Worm (Caenorhabditis elegans) whole organism, young adult: Measurements from ENCODE around the gene cpna-4.

Experiments used
- B0261.1 ChIP-seq: sonication (generic microtip); optimal IDR thresholded peaks from 2 replicates; lab custom pipeline; 2016; ENCODE audit warnings: mild to moderate bottlenecking, missing genetic modification characterization, moderate library complexity, missing compliant biosample characterization
- B0336.3 ChIP-seq: fragments of 200-800 bp; sonication (Bioruptor generic); IDR thresholded peaks from 2 replicates; pipeline ENCODE4 v1.3.6; 2022; ENCODE audit warnings: missing genetic modification characterization, missing compliant biosample characterization
- C17E4.6 ChIP-seq: fragments of 200-800 bp; sonication (Bioruptor generic); IDR thresholded peaks from 2 replicates; pipeline ENCODE4 v1.3.6; 2022; ENCODE audit warnings: missing genetic modification reagents, missing genetic modification characterization, missing compliant biosample characterization
- F52B5.7 ChIP-seq: sonication (generic microtip); optimal IDR thresholded peaks from 2 replicates; lab custom pipeline; 2016; ENCODE audit warnings: mild to moderate bottlenecking, missing genetic modification characterization, missing compliant biosample characterization
- Y56A3A.18 ChIP-seq: fragments of 200-800 bp; sonication (Bioruptor generic); IDR thresholded peaks from 2 replicates; pipeline ENCODE4 v1.3.6; 2022; ENCODE audit warnings: missing genetic modification reagents, missing genetic modification characterization, missing compliant biosample characterization
- Y67H2A.10 ChIP-seq: fragments of 200-800 bp; sonication (Bioruptor generic); conservative IDR thresholded peaks from 2 replicates; pipeline ENCODE4 v1.3.6; 2022; ENCODE audit warnings: missing genetic modification reagents, missing genetic modification characterization, missing compliant biosample characterization
- ZK185.1 ChIP-seq: sonication (generic microtip); optimal IDR thresholded peaks from 2 replicates; lab custom pipeline; 2016; ENCODE audit warnings: mild to moderate bottlenecking, missing genetic modification characterization, missing compliant biosample characterization; ENCODE audit not compliant: poor library complexity, severe bottlenecking
- athp-1 ChIP-seq: sonication (generic microtip); optimal IDR thresholded peaks from 2 replicates; lab custom pipeline; 2017; ENCODE audit warnings: mild to moderate bottlenecking, missing genetic modification characterization, missing compliant biosample characterization
- attf-6 ChIP-seq: fragments of 200-800 bp; sonication (Bioruptor generic); IDR thresholded peaks from 2 replicates; pipeline ENCODE4 v1.3.6; 2022; ENCODE audit warnings: missing genetic modification reagents, missing genetic modification characterization, missing compliant biosample characterization
- cebp-1 ChIP-seq, 2 experiments: fragments of 200-800 bp in 1 of 2; sonication (Bioruptor generic) in 1 of 2; sonication (generic microtip) in 1 of 2; IDR thresholded peaks in 1 of 2; optimal IDR thresholded peaks in 1 of 2; 2 replicates each; pipeline versions ENCODE4 v1.3.6 to Lab custom; 2017 to 2022; ENCODE audit warnings: missing compliant biosample characterization in 2 of 2, missing genetic modification characterization in 2 of 2, mild to moderate bottlenecking in 1 of 2, missing genetic modification reagents in 1 of 2, moderate library complexity in 1 of 2
- ceh-91 ChIP-seq: fragments of 200-800 bp; sonication (Bioruptor generic); IDR thresholded peaks from 2 replicates; pipeline ENCODE4 v1.3.6; 2022; ENCODE audit warnings: missing genetic modification reagents, missing genetic modification characterization, missing compliant biosample characterization
- chd-7 ChIP-seq: sonication (generic microtip); optimal IDR thresholded peaks from 2 replicates; lab custom pipeline; 2016; ENCODE audit warnings: mild to moderate bottlenecking, missing genetic modification characterization, moderate library complexity, missing compliant biosample characterization
- dox-1 ChIP-seq: fragments of 200-800 bp; sonication (Bioruptor generic); IDR thresholded peaks from 2 replicates; pipeline ENCODE4 v1.3.6; 2022; ENCODE audit warnings: missing genetic modification reagents, missing genetic modification characterization, missing compliant biosample characterization
- egl-44 ChIP-seq: fragments of 200-800 bp; sonication (Bioruptor generic); IDR thresholded peaks from 2 replicates; pipeline ENCODE4 v1.3.6; 2022; ENCODE audit warnings: missing genetic modification reagents, missing genetic modification characterization, missing compliant biosample characterization
- ets-4 ChIP-seq: fragments of 200-800 bp; sonication (Bioruptor generic); optimal IDR thresholded peaks from 2 replicates; lab custom pipeline; 2018; ENCODE audit warnings: mild to moderate bottlenecking, missing genetic modification characterization, missing compliant biosample characterization
- hlh-26 ChIP-seq: fragments of 200-800 bp; sonication (Bioruptor generic); conservative IDR thresholded peaks from 2 replicates; pipeline ENCODE4 v1.3.6; 2022; ENCODE audit warnings: missing genetic modification reagents, missing genetic modification characterization, missing compliant biosample characterization
- hmg-1.2 ChIP-seq: fragments of 200-800 bp; sonication (Bioruptor generic); IDR thresholded peaks from 2 replicates; pipeline ENCODE4 v1.3.6; 2022; ENCODE audit warnings: missing genetic modification reagents, missing genetic modification characterization, missing compliant biosample characterization
- hsf-1 ChIP-seq: fragments of 200-800 bp; sonication (Bioruptor generic); IDR thresholded peaks from 2 replicates; pipeline ENCODE4 v1.3.6; 2022; ENCODE audit warnings: missing genetic modification reagents, missing genetic modification characterization, missing compliant biosample characterization
- let-607 ChIP-seq, 2 experiments: fragments of 200-800 bp in 1 of 2; sonication (Bioruptor generic) in 1 of 2; sonication (generic microtip) in 1 of 2; optimal IDR thresholded peaks; 2 replicates each; lab custom pipeline; 2016 to 2018; ENCODE audit warnings: mild to moderate bottlenecking in 2 of 2, missing compliant biosample characterization in 2 of 2, missing genetic modification characterization in 2 of 2, moderate library complexity in 2 of 2, missing genotype in 1 of 2
- lin-35 ChIP-seq, 3 experiments: fragments of 150-350 bp in 2 of 3; sonication (generic microtip) in 1 of 3; optimal IDR thresholded peaks; 2 replicates each; lab custom pipeline; 2014 to 2018; ENCODE audit warnings: missing biosample characterization in 3 of 3, missing genetic modification characterization in 3 of 3, missing genetic modification reagents in 3 of 3
- lin-40 ChIP-seq: sonication (generic microtip); optimal IDR thresholded peaks from 2 replicates; lab custom pipeline; 2016; ENCODE audit warnings: missing genetic modification characterization, mild to moderate bottlenecking, missing compliant biosample characterization, missing genotype, missing genetic modification reagents
- mes-4 ChIP-seq: sonication (generic microtip); optimal IDR thresholded peaks from 2 replicates; lab custom pipeline; 2016; ENCODE audit warnings: missing genotype, missing genetic modification characterization, missing compliant biosample characterization
- nhr-120 ChIP-seq: fragments of 200-800 bp; sonication (Bioruptor generic); IDR thresholded peaks from 2 replicates; pipeline ENCODE4 v1.3.6; 2022; ENCODE audit warnings: missing genetic modification characterization, missing compliant biosample characterization
- pbrm-1 ChIP-seq: fragments of 200-800 bp; sonication (Bioruptor generic); IDR thresholded peaks from 2 replicates; pipeline ENCODE4 v1.3.6; 2022; ENCODE audit warnings: missing genetic modification reagents, missing genetic modification characterization, missing compliant biosample characterization
- pha-4 ChIP-seq: fragments of 150-350 bp; sonication (generic microtip); optimal IDR thresholded peaks from 2 replicates; lab custom pipeline; 2014; ENCODE audit warnings: missing biosample characterization, missing genetic modification reagents, missing genetic modification characterization
- repo-1 ChIP-seq: sonication (generic microtip); optimal IDR thresholded peaks from 2 replicates; lab custom pipeline; 2017; ENCODE audit warnings: mild to moderate bottlenecking, missing genetic modification characterization, missing compliant biosample characterization
- rpc-1 ChIP-seq, 2 experiments: fragments of 150-350 bp in 1 of 2; sonication (generic microtip) in 1 of 2; optimal IDR thresholded peaks; 2 replicates each; lab custom pipeline; 2014 to 2018; ENCODE audit warnings: missing biosample characterization in 1 of 2, missing genetic modification characterization in 1 of 2, missing genetic modification reagents in 1 of 2, missing genotype in 1 of 2
- sea-2 ChIP-seq: fragments of 200-800 bp; sonication (Bioruptor generic); IDR thresholded peaks from 2 replicates; pipeline ENCODE4 v1.3.6; 2022; ENCODE audit warnings: missing genetic modification characterization, missing compliant biosample characterization
- snpc-1.3 ChIP-seq: sonication (generic microtip); optimal IDR thresholded peaks from 2 replicates; lab custom pipeline; 2017; ENCODE audit warnings: missing genetic modification characterization, mild to moderate bottlenecking, missing compliant biosample characterization, antibody characterized with exemption, moderate library complexity, missing genotype, missing genetic modification reagents; ENCODE audit not compliant: insufficient read depth
- snpc-4 ChIP-seq, 5 experiments: fragments of 150-350 bp in 1 of 5; sonication (generic microtip) in 4 of 5; optimal IDR thresholded peaks; 2 replicates each; lab custom pipeline; 2014 to 2018; ENCODE audit warnings: missing genetic modification characterization in 5 of 5, missing biosample characterization in 3 of 5, antibody characterized with exemption in 2 of 5, mild to moderate bottlenecking in 2 of 5, missing compliant biosample characterization in 2 of 5, missing genotype in 2 of 5, moderate library complexity in 2 of 5, missing genetic modification reagents in 1 of 5
- somi-1 ChIP-seq: fragments of 200-800 bp; sonication (Bioruptor generic); optimal IDR thresholded peaks from 2 replicates; lab custom pipeline; 2018; ENCODE audit warnings: mild to moderate bottlenecking, missing genetic modification characterization, missing compliant biosample characterization
- unc-62 ChIP-seq: fragments of 150-350 bp; optimal IDR thresholded peaks from 2 replicates; lab custom pipeline; 2014; ENCODE audit warnings: missing biosample characterization, missing genetic modification reagents, missing genetic modification characterization
- xnd-1 ChIP-seq: sonication (generic microtip); optimal IDR thresholded peaks from 2 replicates; lab custom pipeline; 2016; ENCODE audit warnings: missing genotype, missing genetic modification reagents, missing genetic modification characterization, missing compliant biosample characterization
- zfh-2 ChIP-seq: fragments of 200-800 bp; sonication (Bioruptor generic); conservative IDR thresholded peaks from 2 replicates; pipeline ENCODE4 v1.3.6; 2022; ENCODE audit warnings: missing genetic modification reagents, missing genetic modification characterization, missing compliant biosample characterization
- ztf-26 ChIP-seq: sonication (generic microtip); optimal IDR thresholded peaks from 2 replicates; lab custom pipeline; 2017; ENCODE audit warnings: missing genetic modification characterization, missing compliant biosample characterization

Gene cpna-4

ce11 chrIV:15394544-15395125 lies 33.3 kb downstream of the cpna-4 start:
- TF ChIP-seq pha-4 (tag; lab: Kevin White, UChicago) (no peak), unc-62 (GFP tag; lab: Kevin White, UChicago) (no peak), snpc-4 (GFP tag; optimal IDR thresholded peaks at IDR 0.05; lab: Kevin White, UChicago) (no peak), snpc-4 (tag; optimal IDR thresholded peaks at IDR 0.05; lab: Kevin White, UChicago) (peak in 3 of 4 experiments; percentile 27 to 74 (median 68))

ce11 chrIV:15395260-15395844 lies 34.0 kb downstream of the cpna-4 start:
- TF ChIP-seq egl-44 (GFP tag; lab: Robert Waterston, UW) (no peak), attf-6 (0 out of 2 replicates have a peak, but pooled peaks have one; percentile 6), lin-35 (GFP tag; optimal IDR thresholded peaks at IDR 0.05; lab: Kevin White, UChicago) (no peak), dox-1 (GFP tag; lab: Robert Waterston, UW) (no peak), ZK185.1 (tag; lab: Kevin White, UChicago) (no peak), zfh-2 (no peak), athp-1 (tag; lab: Kevin White, UChicago) (no peak), pbrm-1 (GFP tag; lab: Robert Waterston, UW) (no peak), snpc-4 (GFP tag; optimal IDR thresholded peaks at IDR 0.05; lab: Kevin White, UChicago) (no peak), snpc-4 (tag; optimal IDR thresholded peaks at IDR 0.05; lab: Kevin White, UChicago) (peak; percentile 53 to 77 (median 75))

- TF ChIP-seq dox-1 (GFP tag; lab: Robert Waterston, UW): no peak
- TF ChIP-seq snpc-4 (GFP tag; optimal IDR thresholded peaks at IDR 0.05; lab: Kevin White, UChicago): no peak
- no peak for TF ChIP-seq snpc-4 (tag; optimal IDR thresholded peaks at IDR 0.05; lab: Kevin White, UChicago)
- peak; percentile 67 for TF ChIP-seq lin-40 (tag; lab: Kevin White, UChicago)
- peak; percentile 83 for TF ChIP-seq ztf-26
- TF ChIP-seq B0336.3 (GFP tag; lab: Robert Waterston, UW): peak; percentile 20; the same call in 1 of the 2 replicates
- TF ChIP-seq B0261.1 (tag; lab: Kevin White, UChicago): no peak
- TF ChIP-seq somi-1 (GFP tag; lab: Kevin White, UChicago): peak; percentile 87
- no peak for TF ChIP-seq chd-7 (tag; lab: Kevin White, UChicago)
- no peak for TF ChIP-seq xnd-1 (tag; lab: Kevin White, UChicago)
- TF ChIP-seq cebp-1 (GFP tag; IDR thresholded peaks at IDR 0.05; lab: Robert Waterston, UW): no peak
- peak; percentile 25 for TF ChIP-seq cebp-1 (tag; optimal IDR thresholded peaks at IDR 0.05; lab: Kevin White, UChicago)
- TF ChIP-seq hlh-26 (GFP tag; lab: Robert Waterston, UW): no peak
- TF ChIP-seq F52B5.7 (tag; lab: Kevin White, UChicago): no peak
- TF ChIP-seq Y56A3A.18 (GFP tag; lab: Robert Waterston, UW): no peak
- peak; percentile 26; the same call in 1 of the 2 replicates for TF ChIP-seq hmg-1.2
- TF ChIP-seq, all 124 proteins: peak for 6
Measured at ce11 chrIV:15398643-15399042, 37.3 kb downstream of the cpna-4 start.

DNA sequence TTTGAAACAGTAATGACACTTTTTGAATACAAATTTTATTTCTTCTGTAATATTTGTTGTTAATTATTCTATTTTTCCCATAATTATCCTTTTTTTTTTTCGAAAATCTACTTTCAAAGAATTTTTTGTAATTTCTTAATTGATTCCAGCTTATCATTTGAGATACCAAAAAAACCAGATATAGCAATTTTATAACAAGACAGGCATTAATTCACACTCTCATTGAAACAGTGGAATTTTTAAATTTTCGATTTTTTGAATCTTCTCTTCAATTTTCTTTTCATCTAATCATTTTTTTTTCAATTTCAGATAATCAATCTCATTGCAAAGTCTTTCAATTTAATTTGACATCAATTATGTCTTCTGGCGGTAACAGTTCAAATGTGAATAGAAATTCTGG lies 38.6 kb downstream of the cpna-4 start, which contains the start of gene nhr-5:
Gene nhr-5 (plus strand): TSS at position 301 of the 400 bp plus-strand sequence.
- no peak for TF ChIP-seq ets-4 (GFP tag; lab: Kevin White, UChicago)
- no peak for TF ChIP-seq hlh-26 (GFP tag; lab: Robert Waterston, UW)
- TF ChIP-seq Y67H2A.10 (GFP tag; lab: Robert Waterston, UW): no peak
- TF ChIP-seq repo-1 (tag; lab: Kevin White, UChicago): no peak
- no peak for TF ChIP-seq pha-4 (tag; lab: Kevin White, UChicago)

DNA sequence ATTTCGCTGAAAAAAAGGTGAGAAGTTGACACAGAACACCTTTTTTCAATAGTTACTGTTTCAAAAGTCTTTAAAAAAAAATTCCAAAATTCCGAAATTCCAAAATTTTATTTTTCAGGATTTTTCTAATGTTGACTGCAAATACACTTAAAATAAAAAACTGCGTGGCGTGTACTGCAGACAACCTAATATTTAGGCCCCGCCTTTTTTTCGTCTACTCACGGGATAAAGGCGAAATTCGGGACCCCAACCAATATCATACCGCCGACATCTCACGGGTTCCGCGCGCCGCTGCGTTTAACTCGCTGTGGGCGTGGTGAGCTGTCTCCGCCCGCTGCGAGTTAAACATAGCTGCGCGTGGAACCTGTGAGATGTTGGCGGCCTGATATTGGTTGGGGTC lies 41.2 kb downstream of the cpna-4 start:
- TF ChIP-seq hsf-1 (GFP tag; lab: Robert Waterston, UW): 0 out of 2 replicates have a peak, but pooled peaks have one; percentile 21
- TF ChIP-seq attf-6: peak; percentile 75; the same call in 1 of the 2 replicates
- TF ChIP-seq C17E4.6 (GFP tag; lab: Robert Waterston, UW): no peak
- TF ChIP-seq mes-4 (tag; lab: Kevin White, UChicago): no peak
- no peak for TF ChIP-seq rpc-1 (optimal IDR thresholded peaks at IDR 0.05; lab: Kevin White, UChicago)
- no peak for TF ChIP-seq rpc-1 (tag; optimal IDR thresholded peaks at IDR 0.05; lab: Kevin White, UChicago)
- no peak for TF ChIP-seq somi-1 (GFP tag; lab: Kevin White, UChicago)
- TF ChIP-seq nhr-120 (GFP tag; lab: Robert Waterston, UW): no peak
- no peak for TF ChIP-seq snpc-1.3 (tag; lab: Kevin White, UChicago)
- TF ChIP-seq ceh-91: no peak
- TF ChIP-seq snpc-4 (GFP tag; optimal IDR thresholded peaks at IDR 0.05; lab: Kevin White, UChicago): no peak
- TF ChIP-seq snpc-4 (tag; optimal IDR thresholded peaks at IDR 0.05; lab: Kevin White, UChicago): peak in 2 of 4 experiments; percentile 4 to 84
- TF ChIP-seq sea-2 (GFP tag; lab: Robert Waterston, UW): no peak
- TF ChIP-seq lin-35 (GFP tag; optimal IDR thresholded peaks at IDR 0.05; lab: Kevin White, UChicago): no peak
- no peak for TF ChIP-seq let-607 (tag; optimal IDR thresholded peaks at IDR 0.05; lab: Kevin White, UChicago)
- TF ChIP-seq cebp-1 (GFP tag; IDR thresholded peaks at IDR 0.05; lab: Robert Waterston, UW): no peak
- no peak for TF ChIP-seq cebp-1 (tag; optimal IDR thresholded peaks at IDR 0.05; lab: Kevin White, UChicago)
